Worm (Caenorhabditis elegans) whole organism, young adult: ENCODE data around the gene C43D7.7.

ENCODE experiments used
- D2030.7 ChIP-seq: fragments of 200-800 bp; sonication (Bioruptor generic); IDR thresholded peaks from 2 replicates; pipeline ENCODE4 v1.3.6; 2022; ENCODE audit warnings: missing genetic modification reagents, missing genetic modification characterization, missing compliant biosample characterization
- F23B12.7 ChIP-seq: sonication (generic microtip); optimal IDR thresholded peaks from 2 replicates; lab custom pipeline; 2017; ENCODE audit warnings: missing genetic modification characterization, mild to moderate bottlenecking, missing compliant biosample characterization, antibody characterized with exemption, moderate library complexity; ENCODE audit not compliant: insufficient read depth
- F39B2.1 ChIP-seq: fragments of 200-800 bp; sonication (Bioruptor generic); IDR thresholded peaks from 2 replicates; pipeline ENCODE4 v1.3.6; 2022; ENCODE audit warnings: missing genetic modification reagents, missing genetic modification characterization, missing compliant biosample characterization
- T07F8.4 ChIP-seq: sonication (generic microtip); optimal IDR thresholded peaks from 2 replicates; lab custom pipeline; 2016; ENCODE audit warnings: mild to moderate bottlenecking, missing genetic modification characterization, moderate library complexity, missing compliant biosample characterization
- ama-1 ChIP-seq, 3 experiments: fragments of 150-350 bp in 1 of 3; sonication (generic microtip) in 2 of 3; optimal IDR thresholded peaks; 2 replicates each; lab custom pipeline; 2014 to 2018; ENCODE audit warnings: missing biosample characterization in 2 of 3, missing genetic modification characterization in 2 of 3, missing genetic modification reagents in 2 of 3
- let-607 ChIP-seq, 2 experiments: fragments of 200-800 bp in 1 of 2; sonication (Bioruptor generic) in 1 of 2; sonication (generic microtip) in 1 of 2; optimal IDR thresholded peaks; 2 replicates each; lab custom pipeline; 2016 to 2018; ENCODE audit warnings: mild to moderate bottlenecking in 2 of 2, missing compliant biosample characterization in 2 of 2, missing genetic modification characterization in 2 of 2, moderate library complexity in 2 of 2, missing genotype in 1 of 2
- lin-35 ChIP-seq, 3 experiments: fragments of 150-350 bp in 2 of 3; sonication (generic microtip) in 1 of 3; optimal IDR thresholded peaks; 2 replicates each; lab custom pipeline; 2014 to 2018; ENCODE audit warnings: missing biosample characterization in 3 of 3, missing genetic modification characterization in 3 of 3, missing genetic modification reagents in 3 of 3
- madf-10 ChIP-seq: sonication (generic microtip); optimal IDR thresholded peaks from 2 replicates; lab custom pipeline; 2016; ENCODE audit warnings: mild to moderate bottlenecking, missing genetic modification characterization, missing compliant biosample characterization
- rcor-1 ChIP-seq: fragments of 200-800 bp; sonication (Bioruptor generic); IDR thresholded peaks from 2 replicates; pipeline ENCODE4 v1.3.6; 2022; ENCODE audit warnings: missing genetic modification reagents, missing genetic modification characterization, missing compliant biosample characterization

DNA sequence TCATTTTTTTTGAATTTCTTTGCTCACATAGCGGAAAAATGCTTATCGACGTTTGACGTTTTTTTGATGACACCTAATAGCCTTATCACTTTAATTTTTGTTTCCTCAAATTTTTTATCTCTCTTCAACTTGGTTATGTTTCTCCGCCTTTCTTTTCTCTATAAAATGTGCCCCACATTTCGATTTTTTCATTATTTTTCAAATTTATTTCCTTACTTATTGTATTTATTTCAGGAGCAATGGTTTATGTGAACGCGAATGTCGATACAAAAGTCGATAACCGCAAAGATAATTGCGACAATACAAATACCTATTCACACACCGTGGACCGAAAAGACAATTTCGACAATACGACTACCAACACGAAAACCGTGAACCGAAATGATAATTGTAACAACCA is 1.1 kb upstream of the C43D7.7 start, which contains the start of gene sdz-6:
- TF ChIP-seq lin-35 (GFP tag; optimal IDR thresholded peaks at IDR 0.05; lab: Kevin White, UChicago) (no peak), T07F8.4 (tag; lab: Kevin White, UChicago) (no peak), rcor-1 (GFP tag; lab: Robert Waterston, UW) (no peak), ama-1 (optimal IDR thresholded peaks at IDR 0.05; lab: Kevin White, UChicago) (no peak), ama-1 (GFP tag; optimal IDR thresholded peaks at IDR 0.05; lab: Kevin White, UChicago) (no peak), madf-10 (no peak), F39B2.1 (no peak), D2030.7 (GFP tag; lab: Robert Waterston, UW) (no peak), let-607 (tag; optimal IDR thresholded peaks at IDR 0.05; lab: Kevin White, UChicago) (no peak), F23B12.7 (tag; lab: Kevin White, UChicago) (no peak)
